Worm (Caenorhabditis elegans) whole organism, L4/young adult: ENCODE data around the gene C13F10.7.

Source experiments
- W03F9.2 ChIP-seq: fragments of 150-350 bp; optimal IDR thresholded peaks from 2 replicates; lab custom pipeline; 2014; ENCODE audit warnings: missing biosample characterization, missing genetic modification characterization
- dao-5 ChIP-seq: sonication (generic microtip); optimal IDR thresholded peaks from 2 replicates; lab custom pipeline; 2016; ENCODE audit warnings: missing genotype, missing genetic modification characterization, moderate library complexity, missing compliant biosample characterization
- him-1 ChIP-seq: sonication (generic microtip); optimal IDR thresholded peaks from 2 replicates; lab custom pipeline; 2016; ENCODE audit warnings: missing genotype, missing genetic modification reagents, missing genetic modification characterization, missing compliant biosample characterization

- no peak for TF ChIP-seq him-1
- no peak for TF ChIP-seq W03F9.2 (tag; lab: Kevin White, UChicago)
- no peak for TF ChIP-seq dao-5
Measured at ce11 chrV:7225894-7226293, 2.8 kb upstream of the C13F10.7 start.
